Fruit fly (Drosophila melanogaster) whole organism, embryonic: Measurements from ENCODE around the gene CG3123.

ENCODE experiments used
- CG11696 ChIP-seq: fragments of 200-800 bp; sonication (Bioruptor generic); IDR thresholded peaks from 2 replicates; pipeline ENCODE4 v1.3.6; 2022; ENCODE audit warnings: missing biosample characterization, missing genetic modification characterization
- CG12155 ChIP-seq: fragments of 200-800 bp; sonication (Bioruptor generic); optimal IDR thresholded peaks from 3 replicates; lab custom pipeline; 2016; ENCODE audit warnings: missing biosample characterization, missing genetic modification characterization
- CG12769 ChIP-seq: fragments of 200-800 bp; sonication (Bioruptor generic); optimal IDR thresholded peaks from 2 replicates; lab custom pipeline; 2019; ENCODE audit warnings: missing biosample characterization, mild to moderate bottlenecking, missing genetic modification characterization, moderate library complexity
- CG34376 ChIP-seq: fragments of 200-800 bp; sonication (Bioruptor generic); optimal IDR thresholded peaks from 2 replicates; lab custom pipeline; 2018; ENCODE audit warnings: missing biosample characterization, mild to moderate bottlenecking, missing genetic modification characterization
- Hr39 ChIP-seq: fragments of >200 bp; optimal IDR thresholded peaks from 2 replicates; lab custom pipeline; 2017
- Nf-YA ChIP-seq: fragments of 200-800 bp; sonication (Bioruptor generic); IDR thresholded peaks from 2 replicates; pipeline ENCODE4 v1.3.6; 2022; ENCODE audit warnings: missing biosample characterization, missing genetic modification characterization
- hbn ChIP-seq: fragments of 200-800 bp; sonication (Bioruptor generic); IDR thresholded peaks from 2 replicates; pipeline ENCODE4 v1.3.6; 2022; ENCODE audit warnings: missing biosample characterization, missing genetic modification characterization; ENCODE audit not compliant: partially characterized antibody
- wdn ChIP-seq: fragments of 200-800 bp; sonication (Bioruptor generic); IDR thresholded peaks from 2 replicates; pipeline ENCODE4 v1.3.6; 2022; ENCODE audit warnings: missing biosample characterization, missing genetic modification characterization

DNA sequence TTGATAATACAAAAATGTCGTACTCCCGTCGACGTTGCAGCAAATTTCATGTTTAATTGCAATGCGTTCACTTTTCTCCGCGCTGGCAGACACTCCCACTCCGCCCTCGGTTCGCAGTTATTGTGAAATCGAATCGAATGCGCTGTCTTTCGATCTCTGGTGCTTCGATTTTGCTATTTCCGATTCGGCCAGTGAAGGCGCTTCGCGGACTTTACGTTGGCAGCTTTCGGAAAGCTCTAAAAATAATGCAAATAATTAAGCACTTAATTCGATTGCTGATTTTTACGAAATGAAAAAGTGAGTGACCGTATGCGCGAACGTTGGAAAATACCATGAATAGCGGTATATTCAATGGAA is 48.9 kb upstream of the CG3123 start, which contains the start of gene Ifrd1:
- TF ChIP-seq CG34376, result no peak
- TF ChIP-seq Nf-YA (GFP tag; lab: Robert Waterston, UW), result no peak
- TF ChIP-seq wdn (GFP tag; lab: Robert Waterston, UW), result no peak
- TF ChIP-seq CG12155, result no peak
- no peak for TF ChIP-seq CG11696 (GFP tag; lab: Robert Waterston, UW)
- TF ChIP-seq CG12769, result no peak
- TF ChIP-seq hbn (GFP tag; lab: Robert Waterston, UW), result no peak
- TF ChIP-seq Hr39 (lab: Kevin White, UChicago), result no peak
